Fruit fly (Drosophila melanogaster) whole organism, wandering third instar larva: ENCODE data around the gene CG1910.

ENCODE experiments used
- GATAd ChIP-seq: sonication (Bioruptor generic); optimal IDR thresholded peaks from 2 replicates; lab custom pipeline; 2016; ENCODE audit warnings: missing biosample characterization, missing genetic modification characterization
- Hnf4 ChIP-seq: fragments of 200-800 bp; sonication (Bioruptor generic); optimal IDR thresholded peaks from 2 replicates; lab custom pipeline; 2016; ENCODE audit warnings: missing biosample characterization, mild to moderate bottlenecking, missing genetic modification characterization
- Hr78 ChIP-seq: fragments of >200 bp; optimal IDR thresholded peaks from 2 replicates; lab custom pipeline; 2017; ENCODE audit warnings: missing biosample characterization, missing genetic modification characterization
- Hr83 ChIP-seq: fragments of 200-300 bp; sonication (Bioruptor generic); optimal IDR thresholded peaks from 2 replicates; lab custom pipeline; 2016; ENCODE audit warnings: missing biosample characterization, mild to moderate bottlenecking, missing genetic modification characterization, moderate library complexity; ENCODE audit not compliant: poor library complexity, severe bottlenecking
- Mio ChIP-seq: sonication (Bioruptor generic); optimal IDR thresholded peaks from 2 replicates; lab custom pipeline; 2016; ENCODE audit warnings: missing biosample characterization, missing genetic modification characterization
- br ChIP-seq: fragments of 200-800 bp; sonication (Bioruptor generic); optimal IDR thresholded peaks from 2 replicates; lab custom pipeline; 2016; ENCODE audit warnings: missing biosample characterization, missing genetic modification characterization
- dl ChIP-seq, 2 experiments: fragments of 175-275, 200-275 bp in 1 of 2; fragments of 200-275 bp in 1 of 2; sonication (Bioruptor generic); optimal IDR thresholded peaks; lab custom pipeline; 2018; ENCODE audit warnings: mild to moderate bottlenecking in 2 of 2, missing biosample characterization in 2 of 2, missing genetic modification characterization in 2 of 2, moderate library complexity in 2 of 2; ENCODE audit not compliant: partially characterized antibody in 2 of 2, insufficient read depth in 1 of 2
- ey ChIP-seq: fragments of 200-800 bp; sonication (Bioruptor generic); optimal IDR thresholded peaks from 2 replicates; lab custom pipeline; 2016; ENCODE audit warnings: missing biosample characterization, missing genetic modification characterization
- foxo ChIP-seq, 2 experiments: fragments of 200-800 bp; sonication (Bioruptor generic); optimal IDR thresholded peaks; 2 replicates in 1 of 2; 3 replicates in 1 of 2; lab custom pipeline; 2016 to 2017; ENCODE audit warnings: missing biosample characterization in 2 of 2, missing genetic modification characterization in 2 of 2
- h ChIP-seq: fragments of 200-800 bp; sonication (Bioruptor generic); optimal IDR thresholded peaks from 3 replicates; lab custom pipeline; 2016; ENCODE audit warnings: missing biosample characterization, mild to moderate bottlenecking, missing genetic modification characterization
- psq ChIP-seq: fragments of 200-800 bp; sonication (Bioruptor generic); optimal IDR thresholded peaks from 3 replicates; lab custom pipeline; 2017; ENCODE audit warnings: missing biosample characterization, mild to moderate bottlenecking, missing genetic modification characterization, moderate library complexity
- usp ChIP-seq: fragments of >200 bp; optimal IDR thresholded peaks from 2 replicates; lab custom pipeline; 2017; ENCODE audit warnings: missing biosample characterization, missing genetic modification characterization

dm6 chr3R:31709769-31710168 is 37.7 kb upstream of the CG1910 start:
- no peak for TF ChIP-seq psq
- no peak for TF ChIP-seq Hr78 (GFP tag; lab: Kevin White, UChicago)
- TF ChIP-seq usp (GFP tag; lab: Kevin White, UChicago), result no peak
- no peak for TF ChIP-seq GATAd (GFP tag; lab: Kevin White, UChicago)
- no peak for TF ChIP-seq dl (GFP tag; optimal IDR thresholded peaks at IDR 0.05; lab: Kevin White, UChicago; ENCODE audit: insufficient read depth in 1 of 2, partially characterized antibody in 2 of 2)
- TF ChIP-seq foxo (GFP tag; optimal IDR thresholded peaks at IDR 0.05; lab: Kevin White, UChicago), result no peak
- TF ChIP-seq Hr83 (GFP tag; lab: Kevin White, UChicago), result no peak
- no peak for TF ChIP-seq ey (GFP tag; lab: Kevin White, UChicago)
- TF ChIP-seq Hnf4 (GFP tag; lab: Kevin White, UChicago), result no peak
- no peak for TF ChIP-seq br (GFP tag; lab: Kevin White, UChicago)
- TF ChIP-seq Mio (GFP tag; lab: Kevin White, UChicago), result no peak
- no peak for TF ChIP-seq h (GFP tag; lab: Kevin White, UChicago)
